Fruit fly (Drosophila melanogaster): ENCODE data around the gene CG15864.

- no peak for TF ChIP-seq CG1832 (GFP tag; optimal IDR thresholded peaks at IDR 0.05)
- no peak for TF ChIP-seq CG6854 (GFP tag; optimal IDR thresholded peaks at IDR 0.05)
- no peak for TF ChIP-seq CG1603 (tag; optimal IDR thresholded peaks at IDR 0.05)
- TF ChIP-seq Fer1 (GFP tag; optimal IDR thresholded peaks at IDR 0.05): no peak
- no peak for TF ChIP-seq CG7963 (GFP tag; IDR thresholded peaks at IDR 0.05; ENCODE audit: partially characterized antibody)
- no peak for TF ChIP-seq Optix (GFP tag; IDR thresholded peaks at IDR 0.05)
- no peak for TF ChIP-seq Sox102F (GFP tag; optimal IDR thresholded peaks at IDR 0.05)
Measured at dm6 chr3R:8290478-8290877, 42.2 kb downstream of the CG15864 start, which contains the start of gene CG11672.
